Worm (Caenorhabditis elegans) whole organism, mixed stage, embryonic: ENCODE data around the gene akt-2.

Experiments
- bed-3 ChIP-seq: fragments of 200-800 bp; sonication (Bioruptor generic); optimal IDR thresholded peaks from 3 replicates; lab custom pipeline; 2018; ENCODE audit warnings: mild to moderate bottlenecking, missing genetic modification characterization, moderate library complexity, missing compliant biosample characterization
- ceh-39 ChIP-seq: fragments of 150-350 bp; optimal IDR thresholded peaks from 2 replicates; lab custom pipeline; 2014; ENCODE audit warnings: missing biosample characterization, missing genetic modification characterization
- ceh-83 ChIP-seq: fragments of 200-800 bp; sonication (Bioruptor generic); optimal IDR thresholded peaks from 2 replicates; lab custom pipeline; 2018; ENCODE audit warnings: mild to moderate bottlenecking, missing genetic modification characterization, missing compliant biosample characterization
- ces-1 ChIP-seq: fragments of 150-350 bp; optimal IDR thresholded peaks from 2 replicates; lab custom pipeline; 2014; ENCODE audit warnings: missing biosample characterization, missing genetic modification reagents, missing genetic modification characterization
- cnd-1 ChIP-seq: fragments of 200-800 bp; sonication (Bioruptor generic); optimal IDR thresholded peaks from 2 replicates; lab custom pipeline; 2018; ENCODE audit warnings: mild to moderate bottlenecking, missing genetic modification characterization, missing compliant biosample characterization
- drap-1 ChIP-seq: fragments of 200-800 bp; sonication (Bioruptor generic); optimal IDR thresholded peaks from 3 replicates; lab custom pipeline; 2018; ENCODE audit warnings: mild to moderate bottlenecking, missing genetic modification characterization, missing compliant biosample characterization
- elt-1 ChIP-seq: sonication (generic microtip); optimal IDR thresholded peaks from 2 replicates; lab custom pipeline; 2017; ENCODE audit warnings: missing genetic modification characterization, mild to moderate bottlenecking, missing compliant biosample characterization, antibody characterized with exemption, moderate library complexity, borderline replicate concordance; ENCODE audit not compliant: insufficient read depth
- elt-3 ChIP-seq: fragments of 150-350 bp; optimal IDR thresholded peaks from 2 replicates; lab custom pipeline; 2014; ENCODE audit warnings: missing biosample characterization, missing genetic modification characterization
- flh-1 ChIP-seq: fragments of 200-800 bp; sonication (Bioruptor generic); optimal IDR thresholded peaks from 2 replicates; lab custom pipeline; 2018; ENCODE audit warnings: mild to moderate bottlenecking, missing genetic modification characterization, moderate library complexity, missing compliant biosample characterization
- hlh-1 ChIP-seq: fragments of 150-350 bp; optimal IDR thresholded peaks from 2 replicates; lab custom pipeline; 2014; ENCODE audit warnings: missing biosample characterization, missing genetic modification reagents, missing genetic modification characterization
- lin-13 ChIP-seq: fragments of 150-350 bp; optimal IDR thresholded peaks from 2 replicates; lab custom pipeline; 2014; ENCODE audit warnings: missing biosample characterization, missing genetic modification characterization
- lsy-2 ChIP-seq: fragments of 150-350 bp; optimal IDR thresholded peaks from 2 replicates; lab custom pipeline; 2014; ENCODE audit warnings: missing biosample characterization, missing genetic modification characterization
- mab-5 ChIP-seq: fragments of 150-350 bp; optimal IDR thresholded peaks from 2 replicates; lab custom pipeline; 2014; ENCODE audit warnings: missing biosample characterization, missing genetic modification characterization
- mep-1 ChIP-seq: fragments of 150-350 bp; optimal IDR thresholded peaks from 2 replicates; lab custom pipeline; 2017; ENCODE audit warnings: missing biosample characterization, missing genetic modification reagents, missing genetic modification characterization, inconsistent platforms
- mls-2 ChIP-seq: sonication (generic microtip); optimal IDR thresholded peaks from 2 replicates; lab custom pipeline; 2016; ENCODE audit warnings: mild to moderate bottlenecking, missing genetic modification characterization, moderate library complexity, missing compliant biosample characterization
- nhr-12 ChIP-seq: fragments of 150-350 bp; optimal IDR thresholded peaks from 2 replicates; lab custom pipeline; 2014; ENCODE audit warnings: missing biosample characterization, missing genetic modification characterization
- nhr-2 ChIP-seq: fragments of 150-350 bp; optimal IDR thresholded peaks from 2 replicates; lab custom pipeline; 2014; ENCODE audit warnings: missing biosample characterization, missing genetic modification characterization
- nhr-28 ChIP-seq: fragments of 150-350 bp; optimal IDR thresholded peaks from 2 replicates; lab custom pipeline; 2014; ENCODE audit warnings: missing biosample characterization, missing genetic modification characterization
- nhr-76 ChIP-seq: sonication (generic microtip); optimal IDR thresholded peaks from 2 replicates; lab custom pipeline; 2017; ENCODE audit warnings: missing biosample characterization, missing genetic modification characterization
- pha-4 ChIP-seq: fragments of 150-350 bp; optimal IDR thresholded peaks from 2 replicates; lab custom pipeline; 2018; ENCODE audit warnings: missing biosample characterization, missing genetic modification reagents, missing genetic modification characterization
- sem-2 ChIP-seq: fragments of 200-800 bp; sonication (Bioruptor generic); optimal IDR thresholded peaks from 2 replicates; lab custom pipeline; 2018; ENCODE audit warnings: mild to moderate bottlenecking, missing genetic modification characterization, missing compliant biosample characterization
- sptf-1 ChIP-seq: sonication (generic microtip); optimal IDR thresholded peaks from 2 replicates; lab custom pipeline; 2017; ENCODE audit warnings: mild to moderate bottlenecking, missing genetic modification characterization, moderate library complexity, missing compliant biosample characterization
- tbx-8 ChIP-seq: fragments of 200-800 bp; sonication (Bioruptor generic); optimal IDR thresholded peaks from 2 replicates; lab custom pipeline; 2018; ENCODE audit warnings: mild to moderate bottlenecking, missing genetic modification characterization, moderate library complexity, missing compliant biosample characterization
- unc-120 ChIP-seq: sonication (generic microtip); optimal IDR thresholded peaks from 2 replicates; lab custom pipeline; 2017; ENCODE audit warnings: missing genetic modification characterization, missing compliant biosample characterization; ENCODE audit not compliant: poor library complexity, severe bottlenecking
- unc-39 ChIP-seq: fragments of 150-350 bp; optimal IDR thresholded peaks from 2 replicates; lab custom pipeline; 2014; ENCODE audit warnings: missing biosample characterization, missing genetic modification characterization
- unc-62 ChIP-seq: fragments of 150-350 bp; optimal IDR thresholded peaks from 2 replicates; lab custom pipeline; 2014; ENCODE audit warnings: missing biosample characterization, missing genetic modification reagents, missing genetic modification characterization
- zip-8 ChIP-seq: fragments of 150-350 bp; optimal IDR thresholded peaks from 2 replicates; lab custom pipeline; 2014; ENCODE audit warnings: missing biosample characterization, missing genetic modification characterization
- ztf-11 ChIP-seq: fragments of 150-350 bp; optimal IDR thresholded peaks from 2 replicates; lab custom pipeline; 2014; ENCODE audit warnings: missing biosample characterization, missing genetic modification characterization

Gene akt-2

ce11 chrX:14173850-14174249 is 26.4 kb downstream of the akt-2 start, which contains the start of gene idhb-1:
TSS of gene idhb-1 (minus strand) at chrX:14174063.
- TF ChIP-seq hlh-1, result peak; percentile 89
- TF ChIP-seq mep-1 (tag; lab: Kevin White, UChicago), result peak; percentile 24
- TF ChIP-seq lsy-2 (tag; lab: Kevin White, UChicago), result peak; percentile 51
- peak; percentile 11 for TF ChIP-seq mls-2 (tag; lab: Kevin White, UChicago)
- no peak for TF ChIP-seq ztf-11 (tag; lab: Kevin White, UChicago)
- TF ChIP-seq sptf-1 (tag; lab: Kevin White, UChicago), result no peak
- TF ChIP-seq drap-1 (GFP tag; lab: Kevin White, UChicago), result no peak
- peak; percentile 83 for TF ChIP-seq lin-13 (tag; lab: Kevin White, UChicago)
- TF ChIP-seq cnd-1, result peak; percentile 9
- peak; percentile 31 for TF ChIP-seq pha-4 (tag; lab: Kevin White, UChicago)
- no peak for TF ChIP-seq ces-1

ce11 chrX:14175740-14176139 is 28.2 kb downstream of the akt-2 start, which contains the start of gene C37E2.2:
TSS of gene C37E2.2 (plus strand) at chrX:14176040.
- no peak for TF ChIP-seq pha-4 (tag; lab: Kevin White, UChicago)
- no peak for TF ChIP-seq cnd-1
- TF ChIP-seq mab-5 (tag; lab: Kevin White, UChicago), result no peak
- TF ChIP-seq ceh-39 (tag; lab: Kevin White, UChicago), result no peak
- TF ChIP-seq elt-1 (tag; lab: Kevin White, UChicago), result no peak
- no peak for TF ChIP-seq mep-1 (tag; lab: Kevin White, UChicago)
- TF ChIP-seq nhr-2 (tag; lab: Kevin White, UChicago), result no peak

- TF ChIP-seq cnd-1 (no peak), nhr-76 (tag; lab: Kevin White, UChicago) (no peak), mep-1 (tag; lab: Kevin White, UChicago) (no peak), lin-13 (tag; lab: Kevin White, UChicago) (no peak), flh-1 (GFP tag; lab: Kevin White, UChicago) (no peak), nhr-12 (tag; lab: Kevin White, UChicago) (no peak)
Measured at ce11 chrX:14178688-14179087, 31.2 kb downstream of the akt-2 start, which contains the start of gene C37E2.10. TSS of gene C37E2.10 (plus strand) at chrX:14178988.

- TF ChIP-seq flh-1 (GFP tag; lab: Kevin White, UChicago), result no peak
- no peak for TF ChIP-seq ces-1
- no peak for TF ChIP-seq tbx-8 (GFP tag; lab: Kevin White, UChicago)
- TF ChIP-seq cnd-1, result no peak
- TF ChIP-seq bed-3 (GFP tag; lab: Kevin White, UChicago), result no peak
- TF ChIP-seq, all 35 proteins: peak for 0
Measured at ce11 chrX:14179488-14179887, 32.0 kb downstream of the akt-2 start.

ce11 chrX:14180151-14180550 is 32.7 kb downstream of the akt-2 start, which contains the start of gene C37E2.3:
TSS of gene C37E2.3 (plus strand) at chrX:14180451.
- no peak for TF ChIP-seq ceh-39 (tag; lab: Kevin White, UChicago)
- no peak for TF ChIP-seq nhr-2 (tag; lab: Kevin White, UChicago)
- no peak for TF ChIP-seq sptf-1 (tag; lab: Kevin White, UChicago)
- no peak for TF ChIP-seq elt-3 (tag; lab: Kevin White, UChicago)
- TF ChIP-seq ztf-11 (tag; lab: Kevin White, UChicago), result no peak
- TF ChIP-seq mls-2 (tag; lab: Kevin White, UChicago), result no peak
- TF ChIP-seq cnd-1, result no peak
- no peak for TF ChIP-seq sem-2
- TF ChIP-seq nhr-12 (tag; lab: Kevin White, UChicago), result no peak
- no peak for TF ChIP-seq zip-8 (tag; lab: Kevin White, UChicago)
- TF ChIP-seq ceh-83 (GFP tag; lab: Kevin White, UChicago), result no peak
- no peak for TF ChIP-seq mab-5 (tag; lab: Kevin White, UChicago)
- no peak for TF ChIP-seq pha-4 (tag; lab: Kevin White, UChicago)
- TF ChIP-seq lsy-2 (tag; lab: Kevin White, UChicago), result no peak
- no peak for TF ChIP-seq nhr-28 (tag; lab: Kevin White, UChicago)
- TF ChIP-seq nhr-76 (tag; lab: Kevin White, UChicago), result no peak

ce11 chrX:14182514-14182913 is 35.0 kb downstream of the akt-2 start:
- TF ChIP-seq nhr-12 (tag; lab: Kevin White, UChicago), result no peak
- TF ChIP-seq sptf-1 (tag; lab: Kevin White, UChicago), result no peak
- TF ChIP-seq nhr-2 (tag; lab: Kevin White, UChicago), result no peak
- TF ChIP-seq ceh-39 (tag; lab: Kevin White, UChicago), result no peak
- TF ChIP-seq mab-5 (tag; lab: Kevin White, UChicago), result no peak
- TF ChIP-seq elt-1 (tag; lab: Kevin White, UChicago), result no peak
- no peak for TF ChIP-seq cnd-1
- TF ChIP-seq unc-62, result no peak
- TF ChIP-seq lin-13 (tag; lab: Kevin White, UChicago), result no peak
- TF ChIP-seq ceh-83 (GFP tag; lab: Kevin White, UChicago), result no peak
- no peak for TF ChIP-seq unc-39
- no peak for TF ChIP-seq bed-3 (GFP tag; lab: Kevin White, UChicago)
- no peak for TF ChIP-seq unc-120
- TF ChIP-seq, all 35 proteins: peak for 0
